Fruit fly (Drosophila melanogaster) whole organism, embryonic: Measurements from ENCODE around the gene CG15262.

ENCODE experiments used
- CG10209 ChIP-seq: fragments of 200-800 bp; sonication (Bioruptor generic); optimal IDR thresholded peaks from 3 replicates; lab custom pipeline; 2017; ENCODE audit warnings: missing biosample characterization, mild to moderate bottlenecking, missing genetic modification characterization, missing genetic modification reagents
- CG10565 ChIP-seq: fragments of 200-800 bp; sonication (Bioruptor generic); optimal IDR thresholded peaks from 3 replicates; lab custom pipeline; 2016; ENCODE audit warnings: missing biosample characterization, mild to moderate bottlenecking, missing genetic modification characterization
- CG10959 ChIP-seq: fragments of 200-800 bp; sonication (Bioruptor generic); IDR thresholded peaks from 2 replicates; pipeline ENCODE4 v1.3.6; 2022; ENCODE audit warnings: missing biosample characterization, missing genetic modification characterization
- CG10979 ChIP-seq: fragments of 200-800 bp; sonication (Bioruptor generic); optimal IDR thresholded peaks from 2 replicates; lab custom pipeline; 2018; ENCODE audit warnings: missing biosample characterization, mild to moderate bottlenecking, missing genetic modification characterization, moderate library complexity
- CG11456 ChIP-seq: fragments of 200-800 bp; sonication (Bioruptor generic); IDR thresholded peaks from 3 replicates; pipeline ENCODE4 v1.3.6; 2022; ENCODE audit warnings: missing biosample characterization, missing genetic modification characterization
- CG12155 ChIP-seq: fragments of 200-800 bp; sonication (Bioruptor generic); optimal IDR thresholded peaks from 3 replicates; lab custom pipeline; 2016; ENCODE audit warnings: missing biosample characterization, missing genetic modification characterization
- CG14710 ChIP-seq: fragments of 200-800 bp; sonication (Bioruptor generic); optimal IDR thresholded peaks from 3 replicates; lab custom pipeline; 2019; ENCODE audit warnings: missing biosample characterization, mild to moderate bottlenecking, missing genetic modification characterization, moderate library complexity
- CG18262 ChIP-seq: fragments of 200-800 bp; optimal IDR thresholded peaks from 3 replicates; lab custom pipeline; 2019; ENCODE audit warnings: missing biosample characterization, mild to moderate bottlenecking, missing genetic modification characterization, moderate library complexity
- CG2199 ChIP-seq: fragments of 200-800 bp; sonication (Bioruptor generic); IDR thresholded peaks from 3 replicates; pipeline ENCODE4 v1.3.6; 2022; ENCODE audit warnings: missing biosample characterization, missing genetic modification characterization
- CG2202 ChIP-seq: fragments of 200-800 bp; sonication (Bioruptor generic); optimal IDR thresholded peaks from 2 replicates; lab custom pipeline; 2018; ENCODE audit warnings: missing biosample characterization, mild to moderate bottlenecking, missing genetic modification characterization
- CG2712 ChIP-seq: fragments of 200-800 bp; optimal IDR thresholded peaks from 3 replicates; lab custom pipeline; 2019; ENCODE audit warnings: missing biosample characterization, mild to moderate bottlenecking, missing genetic modification characterization, moderate library complexity
- CG31441 ChIP-seq: fragments of 200-800 bp; sonication (Bioruptor generic); IDR thresholded peaks from 2 replicates; pipeline ENCODE4 v1.3.6; 2022; ENCODE audit warnings: missing biosample characterization, missing genetic modification characterization
- CG34376 ChIP-seq: fragments of 200-800 bp; sonication (Bioruptor generic); optimal IDR thresholded peaks from 2 replicates; lab custom pipeline; 2018; ENCODE audit warnings: missing biosample characterization, mild to moderate bottlenecking, missing genetic modification characterization
- CG42726 ChIP-seq: fragments of 200-800 bp; sonication (Bioruptor generic); IDR thresholded peaks from 2 replicates; pipeline ENCODE4 v1.3.6; 2022; ENCODE audit warnings: missing biosample characterization, missing genetic modification characterization; ENCODE audit not compliant: partially characterized antibody
- CrebB ChIP-seq: fragments of 200-800 bp; sonication (Bioruptor generic); optimal IDR thresholded peaks from 3 replicates; lab custom pipeline; 2018; ENCODE audit warnings: missing biosample characterization, mild to moderate bottlenecking, missing genetic modification characterization
- Dll ChIP-seq: fragments of 200-800 bp; sonication (Bioruptor generic); IDR thresholded peaks from 4 replicates; pipeline ENCODE4 v1.3.6; 2022; ENCODE audit warnings: missing biosample characterization, missing genetic modification characterization; ENCODE audit not compliant: partially characterized antibody
- Drgx ChIP-seq: fragments of 200-800 bp; sonication (Bioruptor generic); IDR thresholded peaks from 2 replicates; pipeline ENCODE4 v1.3.6; 2022; ENCODE audit warnings: missing biosample characterization, missing genetic modification characterization
- Elba2 ChIP-seq: fragments of 200-800 bp; sonication (Bioruptor generic); optimal IDR thresholded peaks from 3 replicates; lab custom pipeline; 2016; ENCODE audit warnings: missing biosample characterization, missing genetic modification characterization
- Ets65A ChIP-seq: fragments of 200-800 bp; sonication (Bioruptor generic); peaks from one replicate; lab custom pipeline; 2016; ENCODE audit warnings: missing biosample characterization, missing genetic modification characterization
- Jarid2 ChIP-seq: fragments of 200-800 bp; sonication (Bioruptor generic); optimal IDR thresholded peaks from 3 replicates; lab custom pipeline; 2017; ENCODE audit warnings: mild to moderate bottlenecking, missing biosample characterization, missing genetic modification reagents, missing genetic modification characterization
- NC2α ChIP-seq: fragments of 200-800 bp; sonication (Bioruptor generic); optimal IDR thresholded peaks from 2 replicates; lab custom pipeline; 2016; ENCODE audit warnings: missing biosample characterization, missing genetic modification characterization
- PHDP ChIP-seq: fragments of 200-800 bp; sonication (Bioruptor generic); optimal IDR thresholded peaks from 3 replicates; lab custom pipeline; 2018; ENCODE audit warnings: missing biosample characterization, mild to moderate bottlenecking, missing genetic modification characterization, moderate library complexity
- TFAM ChIP-seq: fragments of 200-800 bp; sonication (Bioruptor generic); optimal IDR thresholded peaks from 2 replicates; lab custom pipeline; 2017; ENCODE audit warnings: missing biosample characterization, missing genetic modification characterization, inconsistent platforms
- ash1 ChIP-seq: fragments of 200-800 bp; sonication (Bioruptor generic); optimal IDR thresholded peaks from 2 replicates; lab custom pipeline; 2018; ENCODE audit warnings: missing biosample characterization, mild to moderate bottlenecking, missing genetic modification characterization
- ato ChIP-seq: fragments of 200-800 bp; sonication (Bioruptor generic); IDR thresholded peaks from 2 replicates; pipeline ENCODE4 v1.3.6; 2022; ENCODE audit warnings: missing biosample characterization, missing genetic modification characterization; ENCODE audit not compliant: partially characterized antibody
- az2 ChIP-seq: fragments of 200-800 bp; sonication (Bioruptor generic); optimal IDR thresholded peaks from 3 replicates; lab custom pipeline; 2016; ENCODE audit warnings: missing biosample characterization, missing genetic modification characterization
- cad ChIP-seq: fragments of >200 bp; optimal IDR thresholded peaks from 2 replicates; lab custom pipeline; 2017; ENCODE audit warnings: missing biosample characterization, missing genetic modification characterization
- cato ChIP-seq: fragments of 200-800 bp; sonication (Bioruptor generic); optimal IDR thresholded peaks from 2 replicates; lab custom pipeline; 2016; ENCODE audit warnings: missing biosample characterization, missing genetic modification characterization, borderline replicate concordance
- corto ChIP-seq: fragments of 200-800 bp; sonication (Bioruptor generic); optimal IDR thresholded peaks from 2 replicates; lab custom pipeline; 2016; ENCODE audit warnings: missing biosample characterization, mild to moderate bottlenecking, missing genetic modification characterization, moderate library complexity
- crc ChIP-seq: fragments of 200-800 bp; sonication (Bioruptor generic); optimal IDR thresholded peaks from 2 replicates; lab custom pipeline; 2016; ENCODE audit warnings: missing biosample characterization, missing genetic modification characterization
- danr ChIP-seq: fragments of 200-800 bp; sonication (Bioruptor generic); IDR thresholded peaks from 2 replicates; pipeline ENCODE4 v1.3.6; 2022; ENCODE audit warnings: missing biosample characterization, missing genetic modification characterization
- esg ChIP-seq: fragments of 200-800 bp; sonication (Bioruptor generic); conservative IDR thresholded peaks from 2 replicates; pipeline ENCODE4 v1.3.6; 2022; ENCODE audit warnings: missing biosample characterization, missing genetic modification characterization
- gce ChIP-seq: fragments of 200-800 bp; sonication (Bioruptor generic); IDR thresholded peaks from 3 replicates; pipeline ENCODE4 v1.3.6; 2022; ENCODE audit warnings: missing biosample characterization, missing genetic modification characterization
- gem ChIP-seq: fragments of 200-800 bp; sonication (Bioruptor generic); optimal IDR thresholded peaks from 2 replicates; lab custom pipeline; 2019; ENCODE audit warnings: missing biosample characterization, mild to moderate bottlenecking, missing genetic modification characterization, moderate library complexity
- lola ChIP-seq, 3 experiments: fragments of >200 bp in 2 of 3; fragments of 200-800 bp in 1 of 3; sonication (Bioruptor generic) in 1 of 3; optimal IDR thresholded peaks; 2 replicates each; lab custom pipeline; 2017 to 2019; ENCODE audit warnings: missing biosample characterization in 3 of 3, missing genetic modification characterization in 3 of 3, mild to moderate bottlenecking in 1 of 3, moderate library complexity in 1 of 3
- ranshi ChIP-seq: fragments of 200-800 bp; sonication (Bioruptor generic); IDR thresholded peaks from 2 replicates; pipeline ENCODE4 v1.3.6; 2022; ENCODE audit warnings: missing biosample characterization, missing genetic modification characterization
- sens ChIP-seq: fragments of 200-800 bp; sonication (Bioruptor generic); peaks from one replicate; lab custom pipeline; 2016; ENCODE audit warnings: missing biosample characterization, missing genetic modification characterization
- sim ChIP-seq: fragments of 200-800 bp; sonication (Bioruptor generic); IDR thresholded peaks from 2 replicates; pipeline ENCODE4 v1.3.6; 2022; ENCODE audit warnings: missing biosample characterization, missing genetic modification characterization
- slbo ChIP-seq: fragments of 200-800 bp; sonication (Bioruptor generic); IDR thresholded peaks from 2 replicates; pipeline ENCODE4 v1.3.6; 2022; ENCODE audit warnings: missing biosample characterization, missing genetic modification characterization
- slp2 ChIP-seq: fragments of 200-800 bp; sonication (Bioruptor generic); optimal IDR thresholded peaks from 2 replicates; lab custom pipeline; 2016; ENCODE audit warnings: missing biosample characterization, missing genetic modification characterization
- sqz ChIP-seq: fragments of 200-800 bp; sonication (Bioruptor generic); optimal IDR thresholded peaks from 3 replicates; lab custom pipeline; 2018; ENCODE audit warnings: missing biosample characterization, mild to moderate bottlenecking, missing genetic modification characterization
- trem ChIP-seq: fragments of 200-800 bp; optimal IDR thresholded peaks from 3 replicates; lab custom pipeline; 2019; ENCODE audit warnings: missing biosample characterization, mild to moderate bottlenecking, missing genetic modification characterization, moderate library complexity
- zf30C ChIP-seq: fragments of 200-800 bp; sonication (Bioruptor generic); optimal IDR thresholded peaks from 3 replicates; lab custom pipeline; 2018; ENCODE audit warnings: missing biosample characterization, mild to moderate bottlenecking, missing genetic modification characterization

The CG15262 gene

DNA sequence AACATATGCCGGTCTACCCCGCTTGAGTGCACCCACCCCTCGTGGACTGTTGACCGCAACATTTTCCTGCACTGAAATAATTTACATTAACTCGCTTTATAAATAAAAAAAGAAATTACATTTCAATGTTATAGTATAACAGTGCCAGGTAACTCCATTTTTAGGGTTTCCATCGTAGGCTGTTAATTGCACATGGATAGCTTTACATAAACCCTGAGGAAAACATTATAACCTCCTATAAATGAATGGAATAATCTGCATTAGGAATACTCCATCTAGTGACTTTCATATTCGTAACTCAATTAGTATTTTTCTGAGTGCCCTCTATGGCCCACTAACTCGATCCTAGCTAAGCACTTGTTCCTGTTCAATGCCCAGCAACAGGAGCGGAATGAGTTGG lies 21.6 kb downstream of the CG15262 start (continued):
- no peak for TF ChIP-seq TFAM
- no peak for TF ChIP-seq danr (GFP tag; lab: Robert Waterston, UW)
- TF ChIP-seq az2: no peak
- no peak for TF ChIP-seq NC2α (GFP tag; lab: Kevin White, UChicago)
- no peak for TF ChIP-seq corto
- TF ChIP-seq esg (GFP tag; lab: Robert Waterston, UW): no peak
- no peak for TF ChIP-seq CG10565
- no peak for TF ChIP-seq CG34376
- no peak for TF ChIP-seq sim (GFP tag; lab: Robert Waterston, UW)
- no peak for TF ChIP-seq slp2 (GFP tag; lab: Kevin White, UChicago)
- TF ChIP-seq CG2202 (tag; lab: Kevin White, UChicago): no peak
- TF ChIP-seq CG10979 (tag; lab: Kevin White, UChicago): peak; percentile 24
- TF ChIP-seq CG18262 (tag; lab: Kevin White, UChicago): peak; percentile 26
- TF ChIP-seq sqz (GFP tag; lab: Kevin White, UChicago): no peak
- TF ChIP-seq zf30C (GFP tag; lab: Kevin White, UChicago): peak; percentile 17
- no peak for TF ChIP-seq PHDP
- no peak for TF ChIP-seq ash1 (GFP tag; lab: Kevin White, UChicago)
- TF ChIP-seq Drgx (GFP tag; lab: Robert Waterston, UW): no peak
- no peak for TF ChIP-seq ranshi
- no peak for TF ChIP-seq CG11456 (GFP tag; lab: Robert Waterston, UW)
- no peak for TF ChIP-seq CG2199 (GFP tag; lab: Robert Waterston, UW)
- no peak for TF ChIP-seq trem (tag; lab: Kevin White, UChicago)
- no peak for TF ChIP-seq Elba2 (GFP tag; lab: Kevin White, UChicago)
- peak; percentile 7 for TF ChIP-seq CG2712 (tag; lab: Kevin White, UChicago)
- peak; percentile 89 for TF ChIP-seq sens (GFP tag; lab: Kevin White, UChicago)
- no peak for TF ChIP-seq CG42726 (GFP tag; lab: Robert Waterston, UW)
- peak; percentile 3 for TF ChIP-seq CG14710 (tag; lab: Kevin White, UChicago)
- no peak for TF ChIP-seq gce
- no peak for TF ChIP-seq Ets65A
- TF ChIP-seq crc: no peak
- no peak for TF ChIP-seq cad (GFP tag; lab: Kevin White, UChicago)
- TF ChIP-seq slbo: no peak
- 0 out of 2 replicates have a peak, but pooled peaks have one; percentile 8 for TF ChIP-seq CG31441
- TF ChIP-seq CG10209 (GFP tag; lab: Kevin White, UChicago): no peak
- peak in 1 of 3 experiments; percentile 43 for TF ChIP-seq lola (GFP tag; optimal IDR thresholded peaks at IDR 0.05; lab: Kevin White, UChicago)
- peak; percentile 5 for TF ChIP-seq gem (tag; lab: Kevin White, UChicago)
- no peak for TF ChIP-seq Jarid2 (GFP tag; lab: Kevin White, UChicago)
- no peak for TF ChIP-seq CG10959
- TF ChIP-seq Dll (GFP tag; lab: Robert Waterston, UW): no peak
- no peak for TF ChIP-seq ato (GFP tag; lab: Robert Waterston, UW)
- no peak for TF ChIP-seq CrebB
- TF ChIP-seq cato (GFP tag; lab: Kevin White, UChicago): no peak
- TF ChIP-seq CG12155 (GFP tag; lab: Kevin White, UChicago): no peak
